Fruit fly (Drosophila melanogaster) whole organism, embryonic: Measurements from ENCODE around the gene CG11668.

Experiments used
- Ada2b ChIP-seq: fragments of 200-800 bp; sonication (Bioruptor generic); IDR thresholded peaks from 2 replicates; pipeline ENCODE4 v1.3.6; 2022; ENCODE audit warnings: missing biosample characterization, missing genetic modification characterization
- Atf6 ChIP-seq: fragments of 200-800 bp; sonication (Bioruptor generic); IDR thresholded peaks from 2 replicates; pipeline ENCODE4 v1.3.6; 2022; ENCODE audit warnings: missing biosample characterization, missing genetic modification characterization
- CG10321 ChIP-seq: fragments of 200-800 bp; sonication (Bioruptor generic); IDR thresholded peaks from 2 replicates; pipeline ENCODE4 v1.3.6; 2022; ENCODE audit warnings: missing biosample characterization, missing genetic modification characterization
- CG12299 ChIP-seq: fragments of 200-800 bp; sonication (Bioruptor generic); optimal IDR thresholded peaks from 2 replicates; lab custom pipeline; 2018; ENCODE audit warnings: missing biosample characterization, mild to moderate bottlenecking, missing genetic modification characterization
- CG12659 ChIP-seq: fragments of 200-800 bp; sonication (Bioruptor generic); optimal IDR thresholded peaks from 3 replicates; lab custom pipeline; 2017; ENCODE audit warnings: mild to moderate bottlenecking, missing biosample characterization, missing genetic modification reagents, missing genetic modification characterization
- CG13424 ChIP-seq: fragments of 200-800 bp; sonication (Bioruptor generic); optimal IDR thresholded peaks from 2 replicates; lab custom pipeline; 2019; ENCODE audit warnings: missing biosample characterization, mild to moderate bottlenecking, missing genetic modification characterization, moderate library complexity
- CG13894 ChIP-seq: fragments of 200-800 bp; sonication (Bioruptor generic); optimal IDR thresholded peaks from 3 replicates; lab custom pipeline; 2018; ENCODE audit warnings: missing biosample characterization, mild to moderate bottlenecking, missing genetic modification characterization, moderate library complexity
- CG16813 ChIP-seq: fragments of 200-800 bp; sonication (Bioruptor generic); IDR thresholded peaks from 3 replicates; pipeline ENCODE4 v1.3.6; 2022; ENCODE audit warnings: missing biosample characterization, missing genetic modification characterization; ENCODE audit not compliant: partially characterized antibody
- CG2678 ChIP-seq: fragments of 200-800 bp; sonication (Bioruptor generic); optimal IDR thresholded peaks from 3 replicates; lab custom pipeline; 2019; ENCODE audit warnings: missing biosample characterization, mild to moderate bottlenecking, missing genetic modification characterization, moderate library complexity
- CG30403 ChIP-seq: fragments of 200-800 bp; sonication (Bioruptor generic); optimal IDR thresholded peaks from 3 replicates; lab custom pipeline; 2016; ENCODE audit warnings: missing biosample characterization, missing genetic modification characterization
- CG30431 ChIP-seq: fragments of 200-800 bp; sonication (Bioruptor generic); optimal IDR thresholded peaks from 2 replicates; lab custom pipeline; 2017; ENCODE audit warnings: missing biosample characterization, missing genetic modification characterization
- CG3407 ChIP-seq: fragments of 200-800 bp; sonication (Bioruptor generic); optimal IDR thresholded peaks from 2 replicates; lab custom pipeline; 2018; ENCODE audit warnings: missing biosample characterization, mild to moderate bottlenecking, missing genetic modification characterization
- CG34422 ChIP-seq: fragments of 200-800 bp; sonication (Bioruptor generic); IDR thresholded peaks from 3 replicates; pipeline ENCODE4 v1.3.6; 2022; ENCODE audit warnings: missing biosample characterization, missing genetic modification characterization
- CG3838 ChIP-seq: fragments of 200-800 bp; sonication (Bioruptor generic); optimal IDR thresholded peaks from 3 replicates; lab custom pipeline; 2016; ENCODE audit warnings: missing biosample characterization, missing genetic modification characterization
- CG5953 ChIP-seq: fragments of 200-800 bp; sonication (Bioruptor generic); IDR thresholded peaks from 2 replicates; pipeline ENCODE4 v1.3.6; 2022; ENCODE audit warnings: missing biosample characterization, missing genetic modification characterization
- CG6254 ChIP-seq: fragments of 200-800 bp; sonication (Bioruptor generic); optimal IDR thresholded peaks from 3 replicates; lab custom pipeline; 2017; ENCODE audit warnings: mild to moderate bottlenecking, missing biosample characterization, missing genetic modification reagents, missing genetic modification characterization
- CG7786 ChIP-seq: fragments of 200-800 bp; sonication (Bioruptor generic); optimal IDR thresholded peaks from 2 replicates; lab custom pipeline; 2016; ENCODE audit warnings: missing biosample characterization, missing genetic modification characterization
- CG8765 ChIP-seq: fragments of 200-800 bp; sonication (Bioruptor generic); IDR thresholded peaks from 2 replicates; pipeline ENCODE4 v1.3.6; 2022; ENCODE audit warnings: missing biosample characterization, missing genetic modification characterization
- CG8924 ChIP-seq: fragments of 200-800 bp; optimal IDR thresholded peaks from 3 replicates; lab custom pipeline; 2019; ENCODE audit warnings: missing biosample characterization, mild to moderate bottlenecking, missing genetic modification characterization, moderate library complexity
- CG8944 ChIP-seq: fragments of 200-800 bp; sonication (Bioruptor generic); optimal IDR thresholded peaks from 3 replicates; lab custom pipeline; 2016; ENCODE audit warnings: missing biosample characterization, missing genetic modification characterization
- CG9609 ChIP-seq: fragments of 200-800 bp; sonication (Bioruptor generic); optimal IDR thresholded peaks from 3 replicates; lab custom pipeline; 2016; ENCODE audit warnings: missing biosample characterization, missing genetic modification characterization
- CG9817 ChIP-seq: fragments of 200-800 bp; sonication (Bioruptor generic); optimal IDR thresholded peaks from 2 replicates; lab custom pipeline; 2018; ENCODE audit warnings: missing biosample characterization, mild to moderate bottlenecking, missing genetic modification characterization, moderate library complexity
- Dbx ChIP-seq: fragments of 200-800 bp; sonication (Bioruptor generic); IDR thresholded peaks from 3 replicates; pipeline ENCODE4 v1.3.6; 2022; ENCODE audit warnings: missing biosample characterization, missing genetic modification characterization
- Dek ChIP-seq: fragments of 200-800 bp; sonication (Bioruptor generic); optimal IDR thresholded peaks from 3 replicates; lab custom pipeline; 2019; ENCODE audit warnings: missing biosample characterization, mild to moderate bottlenecking, missing genetic modification characterization, moderate library complexity
- E2f1 ChIP-seq: fragments of 200-800 bp; sonication (Bioruptor generic); IDR thresholded peaks from 2 replicates; pipeline ENCODE4 v1.3.6; 2022; ENCODE audit warnings: missing biosample characterization, missing genetic modification characterization
- E2f2 ChIP-seq: fragments of 200-800 bp; sonication (Bioruptor generic); IDR thresholded peaks from 2 replicates; pipeline ENCODE4 v1.3.6; 2022; ENCODE audit warnings: missing biosample characterization, missing genetic modification characterization
- Fer3 ChIP-seq: fragments of 200-800 bp; sonication (Bioruptor generic); optimal IDR thresholded peaks from 2 replicates; lab custom pipeline; 2018; ENCODE audit warnings: missing biosample characterization, mild to moderate bottlenecking, missing genetic modification characterization, moderate library complexity
- Gsc ChIP-seq: fragments of 200-800 bp; sonication (Bioruptor generic); IDR thresholded peaks from 2 replicates; pipeline ENCODE4 v1.3.6; 2022; ENCODE audit warnings: missing biosample characterization, missing genetic modification characterization
- HLH4C ChIP-seq: fragments of 200-800 bp; sonication (Bioruptor generic); IDR thresholded peaks from 3 replicates; pipeline ENCODE4 v1.3.6; 2022; ENCODE audit warnings: missing biosample characterization, missing genetic modification characterization; ENCODE audit not compliant: partially characterized antibody
- Hmr ChIP-seq: fragments of 200-800 bp; sonication (Bioruptor generic); optimal IDR thresholded peaks from 3 replicates; lab custom pipeline; 2017; ENCODE audit warnings: mild to moderate bottlenecking, missing biosample characterization, missing genetic modification reagents, missing genetic modification characterization
- Hr51 ChIP-seq, 2 experiments: fragments of 200-800 bp; sonication (Bioruptor generic); optimal IDR thresholded peaks; 2 replicates in 1 of 2; 3 replicates in 1 of 2; lab custom pipeline; 2016 to 2018; ENCODE audit warnings: missing biosample characterization in 2 of 2, missing genetic modification characterization in 2 of 2, mild to moderate bottlenecking in 1 of 2, moderate library complexity in 1 of 2
- Mad ChIP-seq: fragments of 200-800 bp; sonication (Bioruptor generic); optimal IDR thresholded peaks from 2 replicates; lab custom pipeline; 2016; ENCODE audit warnings: missing biosample characterization, missing genetic modification characterization
- Med ChIP-seq: fragments of 200-800 bp; sonication (Bioruptor generic); peaks from one replicate; lab custom pipeline; 2016; ENCODE audit warnings: missing biosample characterization, missing genetic modification characterization, mild to moderate bottlenecking, inconsistent platforms, moderate library complexity
- PHDP ChIP-seq: fragments of 200-800 bp; sonication (Bioruptor generic); optimal IDR thresholded peaks from 3 replicates; lab custom pipeline; 2018; ENCODE audit warnings: missing biosample characterization, mild to moderate bottlenecking, missing genetic modification characterization, moderate library complexity
- Ptx1 ChIP-seq: fragments of 200-800 bp; sonication (Bioruptor generic); IDR thresholded peaks from 2 replicates; pipeline ENCODE4 v1.3.6; 2022; ENCODE audit warnings: missing biosample characterization, missing genetic modification characterization
- Sin3A ChIP-seq: fragments of >200 bp; optimal IDR thresholded peaks from 2 replicates; lab custom pipeline; 2018
- TFAM ChIP-seq: fragments of 200-800 bp; sonication (Bioruptor generic); optimal IDR thresholded peaks from 2 replicates; lab custom pipeline; 2017; ENCODE audit warnings: missing biosample characterization, missing genetic modification characterization, inconsistent platforms
- Usf ChIP-seq: fragments of 200-800 bp; sonication (Bioruptor generic); optimal IDR thresholded peaks from 2 replicates; lab custom pipeline; 2017; ENCODE audit warnings: missing genotype, missing biosample characterization, missing genetic modification characterization
- bcd ChIP-seq: fragments of 200-800 bp; sonication (Bioruptor generic); optimal IDR thresholded peaks from 2 replicates; lab custom pipeline; 2017; ENCODE audit warnings: missing biosample characterization, mild to moderate bottlenecking, missing genetic modification characterization
- bowl ChIP-seq: fragments of 200-800 bp; sonication (Bioruptor generic); IDR thresholded peaks from 2 replicates; pipeline ENCODE4 v1.3.6; 2022; ENCODE audit warnings: missing biosample characterization, missing genetic modification characterization
- crc ChIP-seq: fragments of 200-800 bp; sonication (Bioruptor generic); optimal IDR thresholded peaks from 2 replicates; lab custom pipeline; 2016; ENCODE audit warnings: missing biosample characterization, missing genetic modification characterization
- crp ChIP-seq, 2 experiments: fragments of 200-800 bp; sonication (Bioruptor generic); optimal IDR thresholded peaks; 2 replicates in 1 of 2; 3 replicates in 1 of 2; lab custom pipeline; 2017; ENCODE audit warnings: missing biosample characterization in 2 of 2, missing genetic modification characterization in 2 of 2, mild to moderate bottlenecking in 1 of 2, moderate library complexity in 1 of 2
- gsb ChIP-seq: fragments of 200-800 bp; sonication (Bioruptor generic); IDR thresholded peaks from 2 replicates; pipeline ENCODE4 v1.3.6; 2022; ENCODE audit warnings: missing biosample characterization, missing genetic modification characterization
- lbe ChIP-seq: fragments of 200-800 bp; sonication (Bioruptor generic); optimal IDR thresholded peaks from 2 replicates; lab custom pipeline; 2016; ENCODE audit warnings: missing biosample characterization, mild to moderate bottlenecking, missing genetic modification characterization
- org-1 ChIP-seq: fragments of 200-800 bp; sonication (Bioruptor generic); optimal IDR thresholded peaks from 2 replicates; lab custom pipeline; 2017; ENCODE audit warnings: missing biosample characterization, missing genetic modification characterization
- pb ChIP-seq: fragments of 200-800 bp; sonication (Bioruptor generic); optimal IDR thresholded peaks from 3 replicates; lab custom pipeline; 2016; ENCODE audit warnings: missing biosample characterization, missing genetic modification characterization
- pho ChIP-seq: fragments of 200-800 bp; sonication (Bioruptor generic); optimal IDR thresholded peaks from 2 replicates; lab custom pipeline; 2016; ENCODE audit warnings: missing biosample characterization, missing genetic modification characterization
- seq ChIP-seq: fragments of 200-800 bp; sonication (Bioruptor generic); IDR thresholded peaks from 2 replicates; pipeline ENCODE4 v1.3.6; 2022; ENCODE audit warnings: missing biosample characterization, missing genetic modification characterization
- ssp ChIP-seq: fragments of 200-800 bp; sonication (Bioruptor generic); IDR thresholded peaks from 2 replicates; pipeline ENCODE4 v1.3.6; 2022; ENCODE audit warnings: missing biosample characterization, missing genetic modification characterization
- trem ChIP-seq: fragments of 200-800 bp; optimal IDR thresholded peaks from 3 replicates; lab custom pipeline; 2019; ENCODE audit warnings: missing biosample characterization, mild to moderate bottlenecking, missing genetic modification characterization, moderate library complexity
- vfl ChIP-seq: fragments of 200-800 bp; sonication (Bioruptor generic); optimal IDR thresholded peaks from 2 replicates; lab custom pipeline; 2016; ENCODE audit warnings: missing biosample characterization, missing genetic modification characterization
- z ChIP-seq: fragments of 200-800 bp; sonication (Bioruptor generic); IDR thresholded peaks from 3 replicates; pipeline ENCODE4 v1.3.6; 2022; ENCODE audit warnings: missing biosample characterization, missing genetic modification characterization

The CG11668 gene

dm6 chr3R:13032975-13033445, 5.2 kb upstream of the CG11668 start (continued):
- TF ChIP-seq Ptx1 (GFP tag; lab: Robert Waterston, UW) = peak; percentile 36; the same call in 1 of the 2 replicates
- 0 out of 2 replicates have a peak, but pooled peaks have one; percentile 22 for TF ChIP-seq gsb (GFP tag; lab: Robert Waterston, UW)
- TF ChIP-seq TFAM (GFP tag; lab: Kevin White, UChicago) = no peak
- 0 out of 2 replicates have a peak, but pooled peaks have one; percentile 6 for TF ChIP-seq Ada2b (GFP tag; lab: Robert Waterston, UW)
- no peak for TF ChIP-seq CG9817 (tag; lab: Kevin White, UChicago)
- TF ChIP-seq CG34422 (GFP tag; lab: Robert Waterston, UW) = no peak
- no peak for TF ChIP-seq lbe (GFP tag; lab: Kevin White, UChicago)
- TF ChIP-seq bowl = no peak
- TF ChIP-seq Dbx = no peak
- peak; percentile 37 for TF ChIP-seq Fer3 (tag; lab: Kevin White, UChicago)
- TF ChIP-seq CG8924 = peak; percentile 40
- no peak for TF ChIP-seq Mad (GFP tag; lab: Kevin White, UChicago)
- no peak for TF ChIP-seq crp (GFP tag; optimal IDR thresholded peaks at IDR 0.05; lab: Kevin White, UChicago)
- TF ChIP-seq CG8944 (GFP tag; lab: Kevin White, UChicago) = no peak
- TF ChIP-seq PHDP (tag; lab: Kevin White, UChicago) = no peak
- no peak for TF ChIP-seq CG30431 (GFP tag; lab: Kevin White, UChicago)
- no peak for TF ChIP-seq Hr51 (GFP tag; optimal IDR thresholded peaks at IDR 0.05; lab: Kevin White, UChicago)
- TF ChIP-seq CG10321 (GFP tag; lab: Robert Waterston, UW) = 0 out of 2 replicates have a peak, but pooled peaks have one; percentile 29
- TF ChIP-seq vfl = no peak
- TF ChIP-seq Sin3A (lab: Kevin White, UChicago) = no peak
- TF ChIP-seq seq = no peak
- no peak for TF ChIP-seq CG30403 (GFP tag; lab: Kevin White, UChicago)
- TF ChIP-seq CG7786 (GFP tag; lab: Kevin White, UChicago) = no peak
- no peak for TF ChIP-seq trem (tag; lab: Kevin White, UChicago)
- no peak for TF ChIP-seq E2f2
- TF ChIP-seq E2f1 = no peak
- no peak for TF ChIP-seq bcd (GFP tag; lab: Kevin White, UChicago)
- TF ChIP-seq ssp (GFP tag; lab: Robert Waterston, UW) = no peak
- no peak for TF ChIP-seq z (GFP tag; lab: Robert Waterston, UW)
- TF ChIP-seq Med = peak; percentile 82
- no peak for TF ChIP-seq Gsc
- TF ChIP-seq CG13424 (tag; lab: Kevin White, UChicago) = peak; percentile 34
- no peak for TF ChIP-seq CG12659
- TF ChIP-seq CG2678 (tag; lab: Kevin White, UChicago) = no peak
- TF ChIP-seq Usf = no peak
- TF ChIP-seq CG12299 (tag; lab: Kevin White, UChicago) = no peak
- TF ChIP-seq CG9609 = no peak
- TF ChIP-seq CG5953 (GFP tag; lab: Robert Waterston, UW) = no peak
- 0 out of 3 replicates have a peak, but pooled peaks have one; percentile 11 for TF ChIP-seq CG16813 (GFP tag; lab: Robert Waterston, UW)
- peak; percentile 19 for TF ChIP-seq Dek
- peak; percentile 39 for TF ChIP-seq org-1 (GFP tag; lab: Kevin White, UChicago)
- TF ChIP-seq Atf6 (GFP tag; lab: Robert Waterston, UW) = no peak
- no peak for TF ChIP-seq CG3838 (GFP tag; lab: Kevin White, UChicago)
- TF ChIP-seq CG8765 (GFP tag; lab: Robert Waterston, UW) = no peak
- peak; percentile 56 for TF ChIP-seq Hmr (GFP tag; lab: Kevin White, UChicago)
- TF ChIP-seq CG3407 = peak; percentile 56
- peak; percentile 26 for TF ChIP-seq CG6254 (GFP tag; lab: Kevin White, UChicago)
- TF ChIP-seq pb (GFP tag; lab: Kevin White, UChicago) = no peak
- no peak for TF ChIP-seq pho (GFP tag; lab: Kevin White, UChicago)
- TF ChIP-seq CG13894 (tag; lab: Kevin White, UChicago) = no peak
- no peak for TF ChIP-seq crc (GFP tag; lab: Kevin White, UChicago)
- TF ChIP-seq HLH4C (GFP tag; lab: Robert Waterston, UW) = no peak
